Fruit fly (Drosophila melanogaster): ENCODE data around the gene His2Av.

Gene His2Av

DNA sequence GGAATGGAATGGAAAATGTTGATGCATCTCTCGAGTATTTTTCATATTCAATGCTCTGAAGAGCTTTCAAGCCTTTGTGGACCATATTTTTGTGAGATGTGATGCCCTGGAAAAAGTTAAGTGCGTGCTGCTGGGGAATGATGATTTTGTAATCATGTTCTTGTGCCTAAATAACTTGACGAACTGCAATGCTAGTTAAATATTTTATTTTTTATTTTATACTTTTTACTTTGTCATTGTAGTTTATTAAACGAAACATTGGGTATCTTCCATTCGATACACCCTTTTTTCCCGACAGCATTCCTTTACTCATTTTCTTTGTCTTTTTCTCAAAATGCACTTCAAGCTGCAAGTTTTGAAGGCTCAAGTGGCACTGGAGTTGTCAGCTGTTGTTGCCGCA is 33.3 kb downstream of the His2Av start (continued):
- TF ChIP-seq TFAM (GFP tag; optimal IDR thresholded peaks at IDR 0.05) (no peak), CG8388 (GFP tag; optimal IDR thresholded peaks at IDR 0.05) (peak; percentile 51), CG32532 (GFP tag; IDR thresholded peaks at IDR 0.05) (no peak), pita (GFP tag; optimal IDR thresholded peaks at IDR 0.05) (no peak), ranshi (GFP tag; IDR thresholded peaks at IDR 0.05) (peak; percentile 35; the same call in 1 of the 2 replicates), dmrt99B (tag; optimal IDR thresholded peaks at IDR 0.05) (peak; percentile 70), CG10431 (GFP tag; optimal IDR thresholded peaks at IDR 0.05) (no peak), lab (GFP tag; optimal IDR thresholded peaks at IDR 0.05) (peak; percentile 27), bsh (GFP tag; optimal IDR thresholded peaks at IDR 0.05) (peak in 1 of 2 experiments; percentile 76), dan (GFP tag; IDR thresholded peaks at IDR 0.05) (no peak), jumu (GFP tag; optimal IDR thresholded peaks at IDR 0.05) (no peak), org-1 (GFP tag; optimal IDR thresholded peaks at IDR 0.05) (no peak), D (optimal IDR thresholded peaks at IDR 0.05) (no peak), D (GFP tag; optimal IDR thresholded peaks at IDR 0.05) (peak; percentile 50), Blimp-1 (GFP tag; optimal IDR thresholded peaks at IDR 0.05) (peak; percentile 61), Hr3 (GFP tag; optimal IDR thresholded peaks at IDR 0.05) (peak; percentile 23), mam (GFP tag; optimal IDR thresholded peaks at IDR 0.05) (no peak), CG16779 (GFP tag; IDR thresholded peaks at IDR 0.05) (no peak), NC2β (GFP tag; optimal IDR thresholded peaks at IDR 0.05) (no peak), Taf1 (GFP tag; IDR thresholded peaks at IDR 0.05) (no peak), CTCF (GFP tag; optimal IDR thresholded peaks at IDR 0.05) (no peak), CG15514 (GFP tag; optimal IDR thresholded peaks at IDR 0.05) (no peak), HmgZ (tag; optimal IDR thresholded peaks at IDR 0.05) (no peak), CG32767 (GFP tag; IDR thresholded peaks at IDR 0.05) (peak; percentile 56; the same call in 1 of the 2 replicates), CG7839 (tag; optimal IDR thresholded peaks at IDR 0.05) (peak; percentile 45), pnt (GFP tag; optimal IDR thresholded peaks at IDR 0.05) (no peak), sisA (GFP tag; IDR thresholded peaks at IDR 0.05) (peak; percentile 67), gem (tag; optimal IDR thresholded peaks at IDR 0.05) (peak; percentile 72), Fer3 (tag; optimal IDR thresholded peaks at IDR 0.05) (peak; percentile 6), CG10959 (GFP tag; IDR thresholded peaks at IDR 0.05) (peak; percentile 49; the same call in 1 of the 2 replicates), Sry-δ (GFP tag; optimal IDR thresholded peaks at IDR 0.05) (no peak), Dbx (GFP tag; IDR thresholded peaks at IDR 0.05) (no peak), Deaf1 (tag; optimal IDR thresholded peaks at IDR 0.05) (no peak), Ets65A (GFP tag) (peak; percentile 47), gfzf (GFP tag; optimal IDR thresholded peaks at IDR 0.05) (no peak), crc (GFP tag; optimal IDR thresholded peaks at IDR 0.05) (no peak), Neu2 (GFP tag; optimal IDR thresholded peaks at IDR 0.05; ENCODE audit: borderline replicate concordance) (no peak), fd102C (GFP tag; optimal IDR thresholded peaks at IDR 0.05) (no peak), prd (optimal IDR thresholded peaks at IDR 0.05) (no peak), prd (GFP tag; IDR thresholded peaks at IDR 0.05) (peak; percentile 69; the same call in 2 of the 3 replicates), CG12155 (GFP tag; optimal IDR thresholded peaks at IDR 0.05) (no peak), CG10543 (GFP tag; optimal IDR thresholded peaks at IDR 0.05) (no peak), klu (GFP tag; IDR thresholded peaks at IDR 0.05) (no peak), CG6683 (GFP tag; optimal IDR thresholded peaks at IDR 0.05) (no peak), seq (GFP tag; IDR thresholded peaks at IDR 0.05) (no peak), slbo (GFP tag; IDR thresholded peaks at IDR 0.05) (no peak; the same call in 1 of the 2 replicates), sob (GFP tag; IDR thresholded peaks at IDR 0.05) (peak; percentile 30; the same call in 1 of the 2 replicates), CG13894 (tag; optimal IDR thresholded peaks at IDR 0.05) (no peak), Kr (GFP tag; optimal IDR thresholded peaks at IDR 0.05) (no peak), Vsx1 (GFP tag; optimal IDR thresholded peaks at IDR 0.05) (no peak), CG8290 (GFP tag; optimal IDR thresholded peaks at IDR 0.05) (no peak), CG8290 (tag; optimal IDR thresholded peaks at IDR 0.05) (no peak), Mrtf (GFP tag; IDR thresholded peaks at IDR 0.05) (no peak)
